ENCODE assay signal across 1 fruit fly cellular context in genomic region chrX:6533101-6533636, dm6.
TF ChIP-seq lines count a peak whose summit lies in the region.

TSS of gene RpL7A (minus strand) at chrX:6533348.

TF ChIP-seq in whole organism, embryonic, 481 proteins besides CTCF, POLR2A, EP300 and RAD21 (continued from another document and continues in another):
- TF ChIP-seq Dll (GFP tag; IDR thresholded peaks at IDR 0.05; lab: Robert Waterston, UW; ENCODE audit: partially characterized antibody) (no peak), hkb (optimal IDR thresholded peaks at IDR 0.05; lab: Kevin White, UChicago) (no peak), hkb (GFP tag; IDR thresholded peaks at IDR 0.05; lab: Robert Waterston, UW) (peak; percentile 54), CG1832 (GFP tag; optimal IDR thresholded peaks at IDR 0.05; lab: Kevin White, UChicago) (no peak), maf-S (GFP tag; optimal IDR thresholded peaks at IDR 0.05; lab: Kevin White, UChicago) (no peak), inv (GFP tag; IDR thresholded peaks at IDR 0.05; lab: Robert Waterston, UW; ENCODE audit: partially characterized antibody) (no peak), CG10366 (GFP tag; IDR thresholded peaks at IDR 0.05; lab: Robert Waterston, UW) (peak; percentile 39; the same call in 1 of the 2 replicates), Nf-YB (GFP tag; optimal IDR thresholded peaks at IDR 0.05; lab: Kevin White, UChicago) (peak; percentile 33), CG10209 (GFP tag; optimal IDR thresholded peaks at IDR 0.05; lab: Kevin White, UChicago) (peak; percentile 35), CG12942 (GFP tag; optimal IDR thresholded peaks at IDR 0.05; lab: Kevin White, UChicago) (no peak), CG32532 (GFP tag; IDR thresholded peaks at IDR 0.05; lab: Robert Waterston, UW) (peak; percentile 72), tio (GFP tag; optimal IDR thresholded peaks at IDR 0.05; lab: Kevin White, UChicago) (no peak), CG34376 (GFP tag; optimal IDR thresholded peaks at IDR 0.05; lab: Kevin White, UChicago) (peak; percentile 87), vvl (GFP tag; IDR thresholded peaks at IDR 0.05; lab: Robert Waterston, UW) (peak; percentile 81), p53 (GFP tag; optimal IDR thresholded peaks at IDR 0.05; lab: Kevin White, UChicago) (peak; percentile 36), CG3281 (GFP tag; optimal IDR thresholded peaks at IDR 0.05; lab: Kevin White, UChicago) (peak; percentile 77), Hey (tag; optimal IDR thresholded peaks at IDR 0.05; lab: Kevin White, UChicago) (peak; percentile 38), CG11093 (GFP tag; IDR thresholded peaks at IDR 0.05; lab: Robert Waterston, UW) (no peak), CG1024 (GFP tag; IDR thresholded peaks at IDR 0.05; lab: Robert Waterston, UW) (peak; percentile 48; the same call in 1 of the 2 replicates), nom (GFP tag; optimal IDR thresholded peaks at IDR 0.05; lab: Kevin White, UChicago) (peak; percentile 87), CG8478 (optimal IDR thresholded peaks at IDR 0.05; lab: Kevin White, UChicago) (peak; percentile 64), E2f2 (GFP tag; IDR thresholded peaks at IDR 0.05; lab: Robert Waterston, UW) (peak; percentile 15; the same call in 1 of the 2 replicates), CG10543 (GFP tag; optimal IDR thresholded peaks at IDR 0.05; lab: Kevin White, UChicago) (peak; percentile 71), tup (GFP tag; optimal IDR thresholded peaks at IDR 0.05; lab: Kevin White, UChicago) (no peak), Dad (GFP tag; optimal IDR thresholded peaks at IDR 0.05; lab: Kevin White, UChicago) (peak; percentile 57), Drgx (GFP tag; IDR thresholded peaks at IDR 0.05; lab: Robert Waterston, UW) (peak; percentile 32; the same call in 1 of the 2 replicates), unpg (GFP tag; optimal IDR thresholded peaks at IDR 0.05; lab: Kevin White, UChicago) (peak; percentile 62), CG34224 (GFP tag; IDR thresholded peaks at IDR 0.05; lab: Robert Waterston, UW; ENCODE audit: partially characterized antibody) (no peak), CG13775 (GFP tag; optimal IDR thresholded peaks at IDR 0.05; lab: Kevin White, UChicago) (peak; percentile 72), nerfin-2 (GFP tag; IDR thresholded peaks at IDR 0.05; lab: Robert Waterston, UW; ENCODE audit: partially characterized antibody) (no peak), nmo (GFP tag; optimal IDR thresholded peaks at IDR 0.05; lab: Kevin White, UChicago) (peak; percentile 46), MESR4 (GFP tag; optimal IDR thresholded peaks at IDR 0.05; lab: Kevin White, UChicago) (peak; percentile 90), B-H2 (GFP tag; optimal IDR thresholded peaks at IDR 0.05; lab: Kevin White, UChicago) (peak; percentile 57), CG43689 (GFP tag; IDR thresholded peaks at IDR 0.05; lab: Robert Waterston, UW) (no peak), trh (GFP tag; optimal IDR thresholded peaks at IDR 0.05; lab: Kevin White, UChicago) (peak; percentile 3), Jarid2 (GFP tag; optimal IDR thresholded peaks at IDR 0.05; lab: Kevin White, UChicago) (peak; percentile 61), dimm (GFP tag; IDR thresholded peaks at IDR 0.05; lab: Robert Waterston, UW) (no peak), toy (GFP tag; IDR thresholded peaks at IDR 0.05; lab: Robert Waterston, UW) (no peak), CG7556 (GFP tag; optimal IDR thresholded peaks at IDR 0.05; lab: Kevin White, UChicago) (peak; percentile 34), NFAT (GFP tag; IDR thresholded peaks at IDR 0.05; lab: Robert Waterston, UW) (peak; percentile 84), so (GFP tag; IDR thresholded peaks at IDR 0.05; lab: Robert Waterston, UW) (peak; percentile 58; the same call in 1 of the 3 replicates), TFAM (GFP tag; optimal IDR thresholded peaks at IDR 0.05; lab: Kevin White, UChicago) (peak; percentile 27), Scr (GFP tag; IDR thresholded peaks at IDR 0.05; lab: Robert Waterston, UW; ENCODE audit: partially characterized antibody) (no peak), CG6689 (GFP tag; IDR thresholded peaks at IDR 0.05; lab: Robert Waterston, UW) (no peak), wor (GFP tag; IDR thresholded peaks at IDR 0.05; lab: Robert Waterston, UW) (no peak), bbx (GFP tag; IDR thresholded peaks at IDR 0.05; lab: Robert Waterston, UW; ENCODE audit: partially characterized antibody) (0 out of 2 replicates have a peak, but pooled peaks have one; percentile 19), psq (GFP tag; optimal IDR thresholded peaks at IDR 0.05; lab: Kevin White, UChicago) (no peak), ci (GFP tag; IDR thresholded peaks at IDR 0.05; lab: Robert Waterston, UW) (peak; percentile 94), Xbp1 (GFP tag; optimal IDR thresholded peaks at IDR 0.05; lab: Kevin White, UChicago) (peak; percentile 53), Ets97D (GFP tag; optimal IDR thresholded peaks at IDR 0.05; lab: Kevin White, UChicago) (peak; percentile 98), sima (GFP tag; optimal IDR thresholded peaks at IDR 0.05; lab: Kevin White, UChicago) (no peak), cg (GFP tag; optimal IDR thresholded peaks at IDR 0.05; lab: Kevin White, UChicago) (no peak), exex (tag; optimal IDR thresholded peaks at IDR 0.05; lab: Kevin White, UChicago) (no peak), Mes4 (GFP tag; optimal IDR thresholded peaks at IDR 0.05; lab: Kevin White, UChicago) (peak; percentile 71), CG4424 (GFP tag; optimal IDR thresholded peaks at IDR 0.05; lab: Kevin White, UChicago) (peak; percentile 45), CG17802 (tag; optimal IDR thresholded peaks at IDR 0.05; lab: Kevin White, UChicago) (peak; percentile 48), Fer3 (tag; optimal IDR thresholded peaks at IDR 0.05; lab: Kevin White, UChicago) (peak; percentile 61), BEAF-32 (GFP tag; optimal IDR thresholded peaks at IDR 0.05; lab: Kevin White, UChicago) (peak; percentile 41), stc (GFP tag; IDR thresholded peaks at IDR 0.05; lab: Robert Waterston, UW) (peak; percentile 42), Abd-B (GFP tag; optimal IDR thresholded peaks at IDR 0.05; lab: Kevin White, UChicago) (peak; percentile 40), Adf1 (GFP tag; IDR thresholded peaks at IDR 0.05; lab: Robert Waterston, UW) (no peak), Chrac-16 (GFP tag; optimal IDR thresholded peaks at IDR 0.05; lab: Kevin White, UChicago) (no peak), CG32772 (GFP tag; IDR thresholded peaks at IDR 0.05; lab: Robert Waterston, UW) (peak; percentile 34; the same call in 1 of the 2 replicates), lmd (GFP tag; IDR thresholded peaks at IDR 0.05; lab: Robert Waterston, UW) (peak; percentile 61), Bteb2 (GFP tag; optimal IDR thresholded peaks at IDR 0.05; lab: Kevin White, UChicago) (no peak), phol (tag; optimal IDR thresholded peaks at IDR 0.05; lab: Kevin White, UChicago) (peak; percentile 73), CG8290 (GFP tag; optimal IDR thresholded peaks at IDR 0.05; lab: Kevin White, UChicago) (no peak), CG8290 (tag; optimal IDR thresholded peaks at IDR 0.05; lab: Kevin White, UChicago) (peak; percentile 43 to 86), da (GFP tag; optimal IDR thresholded peaks at IDR 0.05; lab: Kevin White, UChicago) (peak; percentile 26), shn (GFP tag; optimal IDR thresholded peaks at IDR 0.05; lab: Kevin White, UChicago) (peak; percentile 64), CG10462 (GFP tag; optimal IDR thresholded peaks at IDR 0.05; lab: Kevin White, UChicago) (no peak), CG42726 (GFP tag; IDR thresholded peaks at IDR 0.05; lab: Robert Waterston, UW; ENCODE audit: partially characterized antibody) (no peak), Atf3 (GFP tag; optimal IDR thresholded peaks at IDR 0.05; lab: Kevin White, UChicago) (peak; percentile 19), CG30403 (GFP tag; optimal IDR thresholded peaks at IDR 0.05; lab: Kevin White, UChicago) (peak; percentile 40), Dek (tag; optimal IDR thresholded peaks at IDR 0.05; lab: Kevin White, UChicago) (no peak), gro (GFP tag; optimal IDR thresholded peaks at IDR 0.05; lab: Kevin White, UChicago) (no peak), knrl (GFP tag; IDR thresholded peaks at IDR 0.05; lab: Robert Waterston, UW; ENCODE audit: partially characterized antibody) (peak; percentile 35; the same call in 1 of the 3 replicates), Rx (GFP tag; IDR thresholded peaks at IDR 0.05; lab: Robert Waterston, UW) (peak; percentile 74), wek (GFP tag; optimal IDR thresholded peaks at IDR 0.05; lab: Kevin White, UChicago) (peak; percentile 83), croc (GFP tag; conservative IDR thresholded peaks at IDR 0.05; lab: Robert Waterston, UW) (no peak; the same call in 2 of the 3 replicates), Fer1 (GFP tag; optimal IDR thresholded peaks at IDR 0.05; lab: Kevin White, UChicago) (peak; percentile 73), CG13624 (GFP tag; optimal IDR thresholded peaks at IDR 0.05; lab: Kevin White, UChicago) (peak; percentile 25), CG5180 (GFP tag; optimal IDR thresholded peaks at IDR 0.05; lab: Kevin White, UChicago) (peak; percentile 48), CG12299 (tag; optimal IDR thresholded peaks at IDR 0.05; lab: Kevin White, UChicago) (peak; percentile 48), cas (GFP tag; IDR thresholded peaks at IDR 0.05; lab: Robert Waterston, UW) (no peak), CG10431 (GFP tag; optimal IDR thresholded peaks at IDR 0.05; lab: Kevin White, UChicago) (peak; percentile 81), HLH3B (GFP tag; IDR thresholded peaks at IDR 0.05; lab: Robert Waterston, UW) (peak; percentile 53; the same call in 1 of the 2 replicates), prd (optimal IDR thresholded peaks at IDR 0.05; lab: Kevin White, UChicago) (no peak), prd (GFP tag; IDR thresholded peaks at IDR 0.05; lab: Robert Waterston, UW) (peak; percentile 29; the same call in 1 of the 3 replicates), Hmx (GFP tag; optimal IDR thresholded peaks at IDR 0.05; lab: Kevin White, UChicago) (no peak), Dip2 (GFP tag; IDR thresholded peaks at IDR 0.05; lab: Robert Waterston, UW) (no peak), Dfd (GFP tag; optimal IDR thresholded peaks at IDR 0.05; lab: Kevin White, UChicago) (no peak), Usf (GFP tag; optimal IDR thresholded peaks at IDR 0.05; lab: Kevin White, UChicago) (peak; percentile 51), CG11398 (GFP tag; optimal IDR thresholded peaks at IDR 0.05; lab: Kevin White, UChicago) (peak; percentile 50), lov (optimal IDR thresholded peaks at IDR 0.05; lab: Kevin White, UChicago) (no peak), lov (GFP tag; IDR thresholded peaks at IDR 0.05; lab: Robert Waterston, UW) (peak; percentile 86), CG1647 (GFP tag; optimal IDR thresholded peaks at IDR 0.05; lab: Kevin White, UChicago) (no peak), CG4730 (GFP tag; IDR thresholded peaks at IDR 0.05; lab: Robert Waterston, UW) (peak; percentile 12; the same call in 1 of the 2 replicates), NfI (GFP tag; optimal IDR thresholded peaks at IDR 0.05; lab: Kevin White, UChicago) (peak; percentile 81), Optix (GFP tag; IDR thresholded peaks at IDR 0.05; lab: Robert Waterston, UW) (peak; percentile 63; the same call in 2 of the 3 replicates), ATbp (GFP tag; optimal IDR thresholded peaks at IDR 0.05; lab: Kevin White, UChicago) (peak; percentile 67), Deaf1 (tag; optimal IDR thresholded peaks at IDR 0.05; lab: Kevin White, UChicago) (no peak), CG12219 (GFP tag; optimal IDR thresholded peaks at IDR 0.05; lab: Kevin White, UChicago) (peak; percentile 71), CG18262 (tag; optimal IDR thresholded peaks at IDR 0.05; lab: Kevin White, UChicago) (peak; percentile 25), bcd (GFP tag; optimal IDR thresholded peaks at IDR 0.05; lab: Kevin White, UChicago) (peak; percentile 74), Myb (GFP tag; optimal IDR thresholded peaks at IDR 0.05; lab: Kevin White, UChicago) (peak; percentile 57), Fer2 (tag; optimal IDR thresholded peaks at IDR 0.05; lab: Kevin White, UChicago) (no peak), bsh (GFP tag; optimal IDR thresholded peaks at IDR 0.05; lab: Kevin White, UChicago) (peak; percentile 31 to 37), cato (GFP tag; optimal IDR thresholded peaks at IDR 0.05; lab: Kevin White, UChicago; ENCODE audit: borderline replicate concordance) (peak; percentile 4), HLHmδ (GFP tag; optimal IDR thresholded peaks at IDR 0.05; lab: Kevin White, UChicago) (peak; percentile 95), CG7987 (GFP tag; optimal IDR thresholded peaks at IDR 0.05; lab: Kevin White, UChicago) (peak; percentile 89), sens (GFP tag; lab: Kevin White, UChicago) (peak; percentile 79), vfl (GFP tag; optimal IDR thresholded peaks at IDR 0.05; lab: Kevin White, UChicago) (no peak), zen (tag; optimal IDR thresholded peaks at IDR 0.05; lab: Kevin White, UChicago) (no peak), dati (GFP tag; IDR thresholded peaks at IDR 0.05; lab: Robert Waterston, UW) (peak; percentile 31; the same call in 1 of the 2 replicates), Ptx1 (GFP tag; IDR thresholded peaks at IDR 0.05; lab: Robert Waterston, UW) (peak; percentile 23), CG16863 (GFP tag; optimal IDR thresholded peaks at IDR 0.05; lab: Kevin White, UChicago) (no peak), fd102C (GFP tag; optimal IDR thresholded peaks at IDR 0.05; lab: Kevin White, UChicago) (peak; percentile 65), CG17568 (GFP tag; optimal IDR thresholded peaks at IDR 0.05; lab: Kevin White, UChicago) (peak; percentile 80), repo (GFP tag; optimal IDR thresholded peaks at IDR 0.05; lab: Kevin White, UChicago) (peak; percentile 51), fu2 (GFP tag; optimal IDR thresholded peaks at IDR 0.05; lab: Kevin White, UChicago) (peak; percentile 36), pita (GFP tag; optimal IDR thresholded peaks at IDR 0.05; lab: Kevin White, UChicago) (peak; percentile 73), ewg (GFP tag; optimal IDR thresholded peaks at IDR 0.05; lab: Kevin White, UChicago) (peak; percentile 60), CG15514 (GFP tag; optimal IDR thresholded peaks at IDR 0.05; lab: Kevin White, UChicago) (peak; percentile 82), ssp (GFP tag; IDR thresholded peaks at IDR 0.05; lab: Robert Waterston, UW) (no peak), CG30431 (GFP tag; optimal IDR thresholded peaks at IDR 0.05; lab: Kevin White, UChicago) (peak; percentile 31), CG3838 (GFP tag; optimal IDR thresholded peaks at IDR 0.05; lab: Kevin White, UChicago) (no peak), Med (GFP tag; lab: Kevin White, UChicago) (peak; percentile 96), Elba2 (GFP tag; optimal IDR thresholded peaks at IDR 0.05; lab: Kevin White, UChicago) (no peak), gcm (GFP tag; optimal IDR thresholded peaks at IDR 0.05; lab: Kevin White, UChicago) (peak; percentile 45), CG8281 (tag; optimal IDR thresholded peaks at IDR 0.05; lab: Kevin White, UChicago) (peak; percentile 13), CG14667 (GFP tag; IDR thresholded peaks at IDR 0.05; lab: Robert Waterston, UW) (no peak)
